Fruit fly (Drosophila melanogaster): ENCODE measurements around the gene D2hgdh.
A peak's percentile ranks its signal among the peaks of the same experiment; 100 is the strongest.

D2hgdh gene

dm6 chrX:2123013-2123964 is 18.0 kb upstream of the D2hgdh start, which contains the start of gene ph-d (continued):
- TF ChIP-seq CG17328 (GFP tag; IDR thresholded peaks at IDR 0.05) (peak; percentile 38), org-1 (GFP tag; optimal IDR thresholded peaks at IDR 0.05) (no peak), CG3281 (GFP tag; optimal IDR thresholded peaks at IDR 0.05) (peak; percentile 45), CG7963 (GFP tag; IDR thresholded peaks at IDR 0.05; ENCODE audit: partially characterized antibody) (0 out of 3 replicates have a peak, but pooled peaks have one; percentile 25), MESR4 (GFP tag; optimal IDR thresholded peaks at IDR 0.05) (peak; percentile 7), CG11247 (GFP tag; IDR thresholded peaks at IDR 0.05) (peak; percentile 8; the same call in 1 of the 2 replicates), Chrac-16 (GFP tag; optimal IDR thresholded peaks at IDR 0.05) (peak; percentile 62), en (GFP tag; optimal IDR thresholded peaks at IDR 0.05) (no peak), sisA (GFP tag; IDR thresholded peaks at IDR 0.05) (peak; percentile 48), CG3838 (GFP tag; optimal IDR thresholded peaks at IDR 0.05) (no peak), usp (GFP tag; optimal IDR thresholded peaks at IDR 0.05) (no peak), dpn (GFP tag; optimal IDR thresholded peaks at IDR 0.05) (peak in 1 of 2 experiments; percentile 7), amos (GFP tag; IDR thresholded peaks at IDR 0.05; ENCODE audit: partially characterized antibody) (no peak), Bgb (GFP tag; IDR thresholded peaks at IDR 0.05; ENCODE audit: partially characterized antibody) (peak; percentile 46; the same call in 1 of the 2 replicates), hb (GFP tag; IDR thresholded peaks at IDR 0.05; ENCODE audit: partially characterized antibody) (no peak), CG7928 (GFP tag; optimal IDR thresholded peaks at IDR 0.05) (no peak), BtbVII (GFP tag; optimal IDR thresholded peaks at IDR 0.05) (peak; percentile 44), mld (GFP tag; IDR thresholded peaks at IDR 0.05; ENCODE audit: partially characterized antibody) (no peak; the same call in 2 of the 3 replicates), bab2 (GFP tag; optimal IDR thresholded peaks at IDR 0.05) (peak; percentile 7), Dll (GFP tag; IDR thresholded peaks at IDR 0.05; ENCODE audit: partially characterized antibody) (no peak), CG2678 (tag; optimal IDR thresholded peaks at IDR 0.05) (peak; percentile 66), nom (GFP tag; optimal IDR thresholded peaks at IDR 0.05) (peak; percentile 88), Awh (GFP tag; IDR thresholded peaks at IDR 0.05) (no peak), tgo (GFP tag; IDR thresholded peaks at IDR 0.05) (no peak), CG8478 (optimal IDR thresholded peaks at IDR 0.05) (peak; percentile 96), fd102C (GFP tag; optimal IDR thresholded peaks at IDR 0.05) (no peak), Dip3 (GFP tag; optimal IDR thresholded peaks at IDR 0.05) (peak; percentile 7), CG1647 (GFP tag; optimal IDR thresholded peaks at IDR 0.05) (peak; percentile 33), wor (GFP tag; IDR thresholded peaks at IDR 0.05) (peak; percentile 30; the same call in 1 of the 2 replicates), CG10209 (GFP tag; optimal IDR thresholded peaks at IDR 0.05) (peak; percentile 55), CG32772 (GFP tag; IDR thresholded peaks at IDR 0.05) (0 out of 2 replicates have a peak, but pooled peaks have one; percentile 6), CG12942 (GFP tag; optimal IDR thresholded peaks at IDR 0.05) (no peak), CG7745 (tag; optimal IDR thresholded peaks at IDR 0.05) (no peak), toy (GFP tag; IDR thresholded peaks at IDR 0.05) (no peak), ind (GFP tag; optimal IDR thresholded peaks at IDR 0.05) (peak; percentile 46), CG31388 (GFP tag; optimal IDR thresholded peaks at IDR 0.05) (no peak), z (GFP tag; IDR thresholded peaks at IDR 0.05) (peak; percentile 78), crol (GFP tag; IDR thresholded peaks at IDR 0.05) (peak; percentile 72), CG6272 (GFP tag; IDR thresholded peaks at IDR 0.05) (no peak), CG17912 (GFP tag; optimal IDR thresholded peaks at IDR 0.05) (no peak), shn (GFP tag; optimal IDR thresholded peaks at IDR 0.05) (no peak), CG13775 (GFP tag; optimal IDR thresholded peaks at IDR 0.05) (peak; percentile 27), nau (GFP tag; optimal IDR thresholded peaks at IDR 0.05) (peak; percentile 47), Hr78 (GFP tag; optimal IDR thresholded peaks at IDR 0.05) (peak in 1 of 2 experiments; percentile 15), lbe (GFP tag; optimal IDR thresholded peaks at IDR 0.05) (no peak), cg (GFP tag; optimal IDR thresholded peaks at IDR 0.05) (peak; percentile 97), CG10267 (tag; optimal IDR thresholded peaks at IDR 0.05) (peak; percentile 54), CG18011 (GFP tag; optimal IDR thresholded peaks at IDR 0.05) (no peak)
